Fruit fly (Drosophila melanogaster) whole organism, embryonic: Measurements from ENCODE around the gene CG2865.

Source experiments
- CG1024 ChIP-seq: fragments of 200-800 bp; sonication (Bioruptor generic); IDR thresholded peaks from 2 replicates; pipeline ENCODE4 v1.3.6; 2022; ENCODE audit warnings: missing biosample characterization, missing genetic modification characterization
- CG10565 ChIP-seq: fragments of 200-800 bp; sonication (Bioruptor generic); optimal IDR thresholded peaks from 3 replicates; lab custom pipeline; 2016; ENCODE audit warnings: missing biosample characterization, mild to moderate bottlenecking, missing genetic modification characterization
- CG10979 ChIP-seq: fragments of 200-800 bp; sonication (Bioruptor generic); optimal IDR thresholded peaks from 2 replicates; lab custom pipeline; 2018; ENCODE audit warnings: missing biosample characterization, mild to moderate bottlenecking, missing genetic modification characterization, moderate library complexity
- CG11085 ChIP-seq: fragments of 200-800 bp; sonication (Bioruptor generic); IDR thresholded peaks from 2 replicates; pipeline ENCODE4 v1.3.6; 2022; ENCODE audit warnings: missing biosample characterization, missing genetic modification characterization
- CG12219 ChIP-seq: fragments of 200-800 bp; sonication (Bioruptor generic); optimal IDR thresholded peaks from 3 replicates; lab custom pipeline; 2018; ENCODE audit warnings: missing biosample characterization, mild to moderate bottlenecking, missing genetic modification characterization
- CG12659 ChIP-seq: fragments of 200-800 bp; sonication (Bioruptor generic); optimal IDR thresholded peaks from 3 replicates; lab custom pipeline; 2017; ENCODE audit warnings: mild to moderate bottlenecking, missing biosample characterization, missing genetic modification reagents, missing genetic modification characterization
- CG13123 ChIP-seq: fragments of 200-800 bp; sonication (Bioruptor generic); optimal IDR thresholded peaks from 2 replicates; lab custom pipeline; 2016; ENCODE audit warnings: missing biosample characterization, missing genetic modification characterization
- CG13775 ChIP-seq: fragments of 200-800 bp; sonication (Bioruptor generic); optimal IDR thresholded peaks from 3 replicates; lab custom pipeline; 2017; ENCODE audit warnings: missing biosample characterization, mild to moderate bottlenecking, missing genetic modification characterization
- CG1603 ChIP-seq: fragments of 200-800 bp; sonication (Bioruptor generic); optimal IDR thresholded peaks from 2 replicates; lab custom pipeline; 2019; ENCODE audit warnings: missing biosample characterization, mild to moderate bottlenecking, missing genetic modification characterization, moderate library complexity
- CG17328 ChIP-seq: fragments of 200-800 bp; sonication (Bioruptor generic); IDR thresholded peaks from 2 replicates; pipeline ENCODE4 v1.3.6; 2022; ENCODE audit warnings: missing biosample characterization, missing genetic modification characterization
- CG2889 ChIP-seq: fragments of 200-800 bp; sonication (Bioruptor generic); IDR thresholded peaks from 3 replicates; pipeline ENCODE4 v1.3.6; 2022; ENCODE audit warnings: missing biosample characterization, missing genetic modification characterization
- CG3838 ChIP-seq: fragments of 200-800 bp; sonication (Bioruptor generic); optimal IDR thresholded peaks from 3 replicates; lab custom pipeline; 2016; ENCODE audit warnings: missing biosample characterization, missing genetic modification characterization
- CG5180 ChIP-seq: fragments of 200-800 bp; sonication (Bioruptor generic); optimal IDR thresholded peaks from 3 replicates; lab custom pipeline; 2017; ENCODE audit warnings: missing biosample characterization, missing genetic modification characterization, mild to moderate bottlenecking, moderate library complexity, missing genetic modification reagents
- CG6813 ChIP-seq: fragments of 200-800 bp; sonication (Bioruptor generic); optimal IDR thresholded peaks from 2 replicates; lab custom pipeline; 2017; ENCODE audit warnings: missing biosample characterization, missing genetic modification characterization, mild to moderate bottlenecking, moderate library complexity, missing genetic modification reagents
- CG7372 ChIP-seq: fragments of 200-800 bp; sonication (Bioruptor generic); IDR thresholded peaks from 2 replicates; pipeline ENCODE4 v1.3.6; 2022; ENCODE audit warnings: missing biosample characterization, missing genetic modification characterization
- CG8089 ChIP-seq: fragments of 200-800 bp; sonication (Bioruptor generic); optimal IDR thresholded peaks from 3 replicates; lab custom pipeline; 2016; ENCODE audit warnings: missing biosample characterization, missing genetic modification characterization
- CG9215 ChIP-seq: fragments of 200-800 bp; sonication (Bioruptor generic); IDR thresholded peaks from 2 replicates; pipeline ENCODE4 v1.3.6; 2022; ENCODE audit warnings: missing biosample characterization, missing genetic modification characterization
- Dll ChIP-seq: fragments of 200-800 bp; sonication (Bioruptor generic); IDR thresholded peaks from 4 replicates; pipeline ENCODE4 v1.3.6; 2022; ENCODE audit warnings: missing biosample characterization, missing genetic modification characterization; ENCODE audit not compliant: partially characterized antibody
- Dp ChIP-seq: fragments of 200-800 bp; sonication (Bioruptor generic); optimal IDR thresholded peaks from 2 replicates; lab custom pipeline; 2018; ENCODE audit warnings: missing biosample characterization, mild to moderate bottlenecking, missing genetic modification characterization, moderate library complexity
- E2f1 ChIP-seq: fragments of 200-800 bp; sonication (Bioruptor generic); IDR thresholded peaks from 2 replicates; pipeline ENCODE4 v1.3.6; 2022; ENCODE audit warnings: missing biosample characterization, missing genetic modification characterization
- HHEX ChIP-seq: fragments of 200-800 bp; sonication (Bioruptor generic); optimal IDR thresholded peaks from 3 replicates; lab custom pipeline; 2017; ENCODE audit warnings: missing biosample characterization, mild to moderate bottlenecking, missing genetic modification characterization, missing genetic modification reagents
- HLH3B ChIP-seq: fragments of 200-800 bp; sonication (Bioruptor generic); IDR thresholded peaks from 2 replicates; pipeline ENCODE4 v1.3.6; 2022; ENCODE audit warnings: missing biosample characterization, missing genetic modification characterization
- HLH4C ChIP-seq: fragments of 200-800 bp; sonication (Bioruptor generic); IDR thresholded peaks from 3 replicates; pipeline ENCODE4 v1.3.6; 2022; ENCODE audit warnings: missing biosample characterization, missing genetic modification characterization; ENCODE audit not compliant: partially characterized antibody
- HmgD ChIP-seq: fragments of 200-800 bp; sonication (Bioruptor generic); optimal IDR thresholded peaks from 3 replicates; lab custom pipeline; 2016; ENCODE audit warnings: missing biosample characterization, missing genetic modification characterization
- Hr39 ChIP-seq: fragments of >200 bp; optimal IDR thresholded peaks from 2 replicates; lab custom pipeline; 2017
- Hr51 ChIP-seq, 2 experiments: fragments of 200-800 bp; sonication (Bioruptor generic); optimal IDR thresholded peaks; 2 replicates in 1 of 2; 3 replicates in 1 of 2; lab custom pipeline; 2016 to 2018; ENCODE audit warnings: missing biosample characterization in 2 of 2, missing genetic modification characterization in 2 of 2, mild to moderate bottlenecking in 1 of 2, moderate library complexity in 1 of 2
- Hsf ChIP-seq: fragments of 200-800 bp; sonication (Bioruptor generic); optimal IDR thresholded peaks from 3 replicates; lab custom pipeline; 2016; ENCODE audit warnings: missing biosample characterization, missing genetic modification characterization
- MTF-1 ChIP-seq: fragments of 200-800 bp; sonication (Bioruptor generic); optimal IDR thresholded peaks from 2 replicates; lab custom pipeline; 2018; ENCODE audit warnings: missing biosample characterization, mild to moderate bottlenecking, missing genetic modification characterization, borderline replicate concordance
- Oaz ChIP-seq: fragments of 200-800 bp; sonication (Bioruptor generic); IDR thresholded peaks from 2 replicates; pipeline ENCODE4 v1.3.6; 2022; ENCODE audit warnings: missing biosample characterization, missing genetic modification characterization
- Opbp ChIP-seq: fragments of 200-800 bp; sonication (Bioruptor generic); IDR thresholded peaks from 3 replicates; pipeline ENCODE4 v1.3.6; 2022; ENCODE audit warnings: missing biosample characterization, missing genetic modification characterization; ENCODE audit not compliant: partially characterized antibody
- Poxn ChIP-seq: fragments of 200-800 bp; sonication (Bioruptor generic); IDR thresholded peaks from 2 replicates; pipeline ENCODE4 v1.3.6; 2022; ENCODE audit warnings: missing biosample characterization, missing genetic modification characterization
- Stat92E ChIP-seq, 3 experiments: fragments of >200 bp in 2 of 3; fragments of 200-800 bp in 1 of 3; sonication (Bioruptor generic) in 1 of 3; optimal IDR thresholded peaks; 2 replicates each; lab custom pipeline; 2017 to 2019; ENCODE audit warnings: missing biosample characterization in 3 of 3, missing genetic modification characterization in 3 of 3, mild to moderate bottlenecking in 1 of 3, moderate library complexity in 1 of 3
- ac ChIP-seq: fragments of 200-800 bp; sonication (Bioruptor generic); optimal IDR thresholded peaks from 3 replicates; lab custom pipeline; 2017; ENCODE audit warnings: missing biosample characterization, mild to moderate bottlenecking, missing genetic modification characterization
- ewg ChIP-seq: fragments of 200-800 bp; sonication (Bioruptor generic); optimal IDR thresholded peaks from 3 replicates; lab custom pipeline; 2017; ENCODE audit warnings: mild to moderate bottlenecking, missing biosample characterization, missing genetic modification reagents, missing genetic modification characterization
- gfzf ChIP-seq: fragments of 200-800 bp; sonication (Bioruptor generic); optimal IDR thresholded peaks from 2 replicates; lab custom pipeline; 2016; ENCODE audit warnings: missing biosample characterization, mild to moderate bottlenecking, missing genetic modification characterization, moderate library complexity
- hb ChIP-seq: fragments of 200-800 bp; sonication (Bioruptor generic); IDR thresholded peaks from 3 replicates; pipeline ENCODE4 v1.3.6; 2022; ENCODE audit warnings: missing biosample characterization, missing genetic modification characterization; ENCODE audit not compliant: partially characterized antibody
- mirr ChIP-seq: fragments of 200-800 bp; sonication (Bioruptor generic); optimal IDR thresholded peaks from 3 replicates; lab custom pipeline; 2018; ENCODE audit warnings: missing biosample characterization, mild to moderate bottlenecking, missing genetic modification characterization
- nerfin-1 ChIP-seq: fragments of 200-800 bp; sonication (Bioruptor generic); optimal IDR thresholded peaks from 3 replicates; lab custom pipeline; 2019; ENCODE audit warnings: missing biosample characterization, mild to moderate bottlenecking, missing genetic modification characterization, moderate library complexity
- pita ChIP-seq: fragments of 200-800 bp; sonication (Bioruptor generic); optimal IDR thresholded peaks from 2 replicates; lab custom pipeline; 2017; ENCODE audit warnings: missing biosample characterization, mild to moderate bottlenecking, missing genetic modification characterization
- pnt ChIP-seq: fragments of 200-800 bp; sonication (Bioruptor generic); optimal IDR thresholded peaks from 3 replicates; lab custom pipeline; 2016; ENCODE audit warnings: missing biosample characterization, missing genetic modification characterization
- pzg ChIP-seq: fragments of 200-800 bp; sonication (Bioruptor generic); optimal IDR thresholded peaks from 3 replicates; lab custom pipeline; 2018; ENCODE audit warnings: missing biosample characterization, mild to moderate bottlenecking, missing genetic modification characterization, moderate library complexity
- sc ChIP-seq, 3 experiments: fragments of >200 bp in 2 of 3; fragments of 200-800 bp in 1 of 3; sonication (Bioruptor generic) in 1 of 3; optimal IDR thresholded peaks; 2 replicates in 2 of 3; 3 replicates in 1 of 3; lab custom pipeline; 2017; ENCODE audit warnings: mild to moderate bottlenecking in 1 of 3, missing biosample characterization in 1 of 3, missing genetic modification characterization in 1 of 3, missing genetic modification reagents in 1 of 3
- schlank ChIP-seq: fragments of 200-800 bp; sonication (Bioruptor generic); optimal IDR thresholded peaks from 2 replicates; lab custom pipeline; 2018; ENCODE audit warnings: missing biosample characterization, mild to moderate bottlenecking, missing genetic modification characterization
- scrt ChIP-seq: fragments of 200-800 bp; sonication (Bioruptor generic); optimal IDR thresholded peaks from 2 replicates; lab custom pipeline; 2018; ENCODE audit warnings: missing biosample characterization, mild to moderate bottlenecking, missing genetic modification characterization, moderate library complexity
- unc-4 ChIP-seq: fragments of 200-800 bp; sonication (Bioruptor generic); IDR thresholded peaks from 2 replicates; pipeline ENCODE4 v1.3.6; 2022; ENCODE audit warnings: missing biosample characterization, missing genetic modification characterization; ENCODE audit not compliant: partially characterized antibody
- yki ChIP-seq: fragments of >200 bp; optimal IDR thresholded peaks from 3 replicates; lab custom pipeline; 2018

The CG2865 gene

dm6 chrX:2301613-2302522, 8.7 kb upstream of the CG2865 start:
- TF ChIP-seq CG8089 (GFP tag; lab: Kevin White, UChicago): peak; percentile 82
- TF ChIP-seq CG10979: peak; percentile 84
- TF ChIP-seq CG9215 (GFP tag; lab: Robert Waterston, UW): peak; percentile 70; the same call in 1 of the 2 replicates
- TF ChIP-seq pita (GFP tag; lab: Kevin White, UChicago): no peak
- TF ChIP-seq HmgD (GFP tag; lab: Kevin White, UChicago): peak; percentile 67
- peak; percentile 82 for TF ChIP-seq Oaz (GFP tag; lab: Robert Waterston, UW)
- peak; percentile 75 for TF ChIP-seq ewg (GFP tag; lab: Kevin White, UChicago)
- TF ChIP-seq CG11085 (GFP tag; lab: Robert Waterston, UW): peak; percentile 53; the same call in 1 of the 2 replicates
- no peak for TF ChIP-seq CG10565 (GFP tag; lab: Kevin White, UChicago)
- peak; percentile 79 for TF ChIP-seq E2f1
- peak; percentile 74 for TF ChIP-seq pnt (GFP tag; lab: Kevin White, UChicago)
- peak; percentile 83 for TF ChIP-seq HHEX (GFP tag; lab: Kevin White, UChicago)
- peak; percentile 74 for TF ChIP-seq CG6813
- TF ChIP-seq schlank (tag; lab: Kevin White, UChicago): peak; percentile 60
- TF ChIP-seq Poxn (GFP tag; lab: Robert Waterston, UW): peak; percentile 22; the same call in 1 of the 2 replicates
- no peak for TF ChIP-seq Hr39 (lab: Kevin White, UChicago)
- TF ChIP-seq CG5180 (GFP tag; lab: Kevin White, UChicago): peak; percentile 70
- no peak for TF ChIP-seq mirr
- peak; percentile 90 for TF ChIP-seq CG1603 (tag; lab: Kevin White, UChicago)
- no peak for TF ChIP-seq unc-4 (GFP tag; lab: Robert Waterston, UW)
- peak; percentile 81 for TF ChIP-seq HLH3B
- TF ChIP-seq yki (lab: Kevin White, UChicago): no peak
- peak; percentile 44 to 82 for TF ChIP-seq Hr51 (GFP tag; optimal IDR thresholded peaks at IDR 0.05; lab: Kevin White, UChicago)
- TF ChIP-seq hb (GFP tag; lab: Robert Waterston, UW): no peak
- no peak for TF ChIP-seq HLH4C (GFP tag; lab: Robert Waterston, UW)
- peak; percentile 78; the same call in 1 of the 2 replicates for TF ChIP-seq CG17328 (GFP tag; lab: Robert Waterston, UW)
- peak; percentile 23 for TF ChIP-seq ac (GFP tag; lab: Kevin White, UChicago)
- TF ChIP-seq pzg (GFP tag; lab: Kevin White, UChicago): no peak
- TF ChIP-seq Dll (GFP tag; lab: Robert Waterston, UW): no peak
- TF ChIP-seq CG13123: peak; percentile 44
- no peak for TF ChIP-seq sc (optimal IDR thresholded peaks at IDR 0.05; lab: Kevin White, UChicago)
- peak; percentile 69 for TF ChIP-seq sc (GFP tag; optimal IDR thresholded peaks at IDR 0.05; lab: Kevin White, UChicago)
- no peak for TF ChIP-seq gfzf (GFP tag; lab: Kevin White, UChicago)
- TF ChIP-seq nerfin-1 (tag; lab: Kevin White, UChicago): peak; percentile 81
- peak; percentile 75 for TF ChIP-seq CG7372
- TF ChIP-seq CG12659 (GFP tag; lab: Kevin White, UChicago): peak; percentile 85
- TF ChIP-seq Stat92E (GFP tag; optimal IDR thresholded peaks at IDR 0.05; lab: Kevin White, UChicago): peak in 1 of 3 experiments; percentile 23
- peak; percentile 86 for TF ChIP-seq CG12219 (GFP tag; lab: Kevin White, UChicago)
- peak; percentile 60 for TF ChIP-seq scrt (GFP tag; lab: Kevin White, UChicago)
- TF ChIP-seq Opbp (GFP tag; lab: Robert Waterston, UW): no peak
- TF ChIP-seq CG3838: peak; percentile 53
- no peak for TF ChIP-seq Dp (GFP tag; lab: Kevin White, UChicago)
- TF ChIP-seq Hsf: peak; percentile 82
- peak; percentile 57 for TF ChIP-seq MTF-1 (GFP tag; lab: Kevin White, UChicago)
- peak; percentile 67; the same call in 1 of the 2 replicates for TF ChIP-seq CG1024 (GFP tag; lab: Robert Waterston, UW)
- peak; percentile 51; the same call in 1 of the 3 replicates for TF ChIP-seq CG2889
- TF ChIP-seq CG13775: peak; percentile 79
